Fruit fly (Drosophila melanogaster): ENCODE results near the gene alpha4GT1.

Gene alpha4GT1

DNA sequence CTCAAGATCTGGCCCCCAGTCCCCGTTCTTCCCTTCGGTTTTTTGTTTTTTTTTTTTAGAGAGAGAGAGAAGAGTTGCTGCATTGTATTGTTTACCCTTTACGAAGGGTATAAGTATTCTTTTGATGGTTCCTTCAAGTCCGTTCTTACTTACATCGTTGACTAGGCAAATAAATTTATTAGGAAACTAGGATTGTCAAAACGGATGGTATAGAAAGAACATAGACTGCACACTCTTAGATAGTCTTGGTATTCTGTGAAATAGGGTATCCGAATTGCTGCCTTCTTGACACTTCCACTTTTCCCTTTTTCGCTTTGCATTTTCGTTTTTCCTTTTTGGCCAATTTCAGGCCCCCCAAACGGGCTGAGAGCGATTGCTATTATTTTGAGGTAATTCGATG, 11.5 kb downstream of the alpha4GT1 start (continued):
- TF ChIP-seq CG32006 (GFP tag; optimal IDR thresholded peaks at IDR 0.05) (peak; percentile 47), lz (GFP tag; optimal IDR thresholded peaks at IDR 0.05) (peak; percentile 85), CG3032 (tag; optimal IDR thresholded peaks at IDR 0.05) (peak; percentile 73), Sox15 (GFP tag; optimal IDR thresholded peaks at IDR 0.05) (peak; percentile 76), CG11902 (GFP tag; optimal IDR thresholded peaks at IDR 0.05) (peak; percentile 77), Ets96B (tag; optimal IDR thresholded peaks at IDR 0.05) (peak; percentile 76), Gug (GFP tag; IDR thresholded peaks at IDR 0.05) (no peak), CG6854 (GFP tag; optimal IDR thresholded peaks at IDR 0.05) (peak; percentile 63), ss (GFP tag; optimal IDR thresholded peaks at IDR 0.05) (peak; percentile 45 to 80), CG6808 (GFP tag; optimal IDR thresholded peaks at IDR 0.05) (peak; percentile 53), Hr4 (GFP tag; optimal IDR thresholded peaks at IDR 0.05) (peak; percentile 1), Hr39 (GFP tag; optimal IDR thresholded peaks at IDR 0.05) (peak; percentile 90), Eip93F (GFP tag; optimal IDR thresholded peaks at IDR 0.05) (peak; percentile 50), topi (GFP tag; optimal IDR thresholded peaks at IDR 0.05) (peak; percentile 88), CG31627 (GFP tag; optimal IDR thresholded peaks at IDR 0.05) (peak; percentile 91), Hr38 (GFP tag; optimal IDR thresholded peaks at IDR 0.05) (no peak), CG6276 (GFP tag; optimal IDR thresholded peaks at IDR 0.05) (no peak), spab (GFP tag; optimal IDR thresholded peaks at IDR 0.05) (peak; percentile 61), net (GFP tag; optimal IDR thresholded peaks at IDR 0.05) (peak; percentile 74), Sox102F (GFP tag; optimal IDR thresholded peaks at IDR 0.05) (peak; percentile 85), OdsH (GFP tag; optimal IDR thresholded peaks at IDR 0.05) (peak; percentile 77), CG8632 (GFP tag; optimal IDR thresholded peaks at IDR 0.05) (peak; percentile 79)

DNA sequence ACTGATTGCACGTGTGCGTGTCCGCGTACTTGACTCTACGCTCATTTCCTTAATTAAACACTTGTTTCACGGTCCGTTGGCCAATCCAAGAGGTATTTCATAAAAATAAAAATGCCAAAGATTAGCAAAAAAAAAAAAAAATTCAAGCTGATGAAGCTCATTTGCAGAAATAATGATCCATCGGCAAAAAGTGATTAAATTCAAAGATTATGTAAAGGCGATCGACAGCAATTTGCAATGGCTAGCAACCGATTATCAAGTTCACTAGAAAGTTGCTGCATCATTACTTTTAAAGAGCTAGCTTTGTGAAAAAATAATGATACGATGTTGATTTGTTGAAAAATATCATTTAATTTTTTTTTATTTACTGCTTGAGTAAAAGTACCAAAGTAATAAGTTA, 13.5 kb downstream of the alpha4GT1 start:
- TF ChIP-seq ss (GFP tag; optimal IDR thresholded peaks at IDR 0.05) (no peak), fkh (GFP tag; optimal IDR thresholded peaks at IDR 0.05) (no peak), CG8632 (GFP tag; optimal IDR thresholded peaks at IDR 0.05) (no peak), Gug (GFP tag; IDR thresholded peaks at IDR 0.05) (no peak), CG11762 (GFP tag; optimal IDR thresholded peaks at IDR 0.05; ENCODE audit: insufficient read depth) (no peak), spab (GFP tag; optimal IDR thresholded peaks at IDR 0.05) (no peak), salr (GFP tag; optimal IDR thresholded peaks at IDR 0.05) (no peak), dac (GFP tag; optimal IDR thresholded peaks at IDR 0.05) (no peak), CG16779 (tag; optimal IDR thresholded peaks at IDR 0.05) (no peak), CG6163 (GFP tag; IDR thresholded peaks at IDR 0.05) (no peak)

DNA sequence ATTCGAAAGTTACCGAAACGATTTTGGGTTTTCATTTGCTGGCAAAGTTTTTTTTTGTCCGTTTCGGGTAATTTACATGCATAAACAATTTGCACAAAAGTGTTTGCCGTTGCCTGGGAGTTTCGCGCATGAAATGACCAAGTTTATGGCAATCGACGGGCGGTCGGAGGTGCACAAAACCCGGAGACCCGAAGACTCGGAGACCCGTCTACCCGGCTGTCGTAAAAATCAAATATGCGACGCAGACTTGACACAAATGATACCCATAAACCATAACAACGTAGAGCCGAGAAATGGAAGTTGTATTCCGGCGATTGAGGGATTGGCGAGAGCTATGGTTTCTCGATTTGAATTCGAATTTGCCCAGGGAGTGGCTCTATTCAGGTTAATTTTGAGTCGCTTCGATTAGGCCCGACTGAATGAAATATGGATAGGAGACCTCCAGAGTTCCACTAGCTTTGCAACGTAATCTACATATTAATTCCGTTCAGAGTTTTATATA, 16.0 kb downstream of the alpha4GT1 start:
- TF ChIP-seq CG6163 (GFP tag; IDR thresholded peaks at IDR 0.05) (no peak), ss (GFP tag; optimal IDR thresholded peaks at IDR 0.05) (no peak), CG11294 (GFP tag; IDR thresholded peaks at IDR 0.05) (no peak), CG3032 (tag; optimal IDR thresholded peaks at IDR 0.05) (no peak), Sox15 (GFP tag; optimal IDR thresholded peaks at IDR 0.05) (no peak), CG8119 (GFP tag; IDR thresholded peaks at IDR 0.05) (no peak)

DNA sequence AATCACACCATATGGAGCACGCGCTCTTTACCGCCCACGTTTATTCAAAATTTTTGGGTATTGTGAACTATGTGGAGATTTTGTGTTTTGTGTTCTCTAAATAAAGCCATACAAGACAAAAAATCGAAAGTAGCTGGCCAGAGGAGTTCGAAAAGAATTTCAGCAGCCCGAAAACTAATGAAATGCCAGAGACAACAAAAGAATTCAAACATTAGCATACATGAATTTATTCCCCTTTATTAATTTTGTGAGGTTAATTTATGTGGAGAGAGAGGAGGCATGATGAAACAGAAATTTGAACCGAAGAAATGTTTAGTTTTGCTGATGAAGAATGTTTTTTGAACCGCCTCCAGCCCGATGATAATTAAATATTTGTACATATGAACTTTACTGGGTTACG, 16.7 kb downstream of the alpha4GT1 start:
- TF ChIP-seq svp (GFP tag) (no peak), CG11294 (GFP tag; IDR thresholded peaks at IDR 0.05) (no peak), CG6276 (GFP tag; optimal IDR thresholded peaks at IDR 0.05) (no peak), CG8632 (GFP tag; optimal IDR thresholded peaks at IDR 0.05) (no peak), CG11762 (GFP tag; optimal IDR thresholded peaks at IDR 0.05; ENCODE audit: insufficient read depth) (no peak), dac (GFP tag; optimal IDR thresholded peaks at IDR 0.05) (no peak), CG1621 (tag; optimal IDR thresholded peaks at IDR 0.05) (no peak)

DNA sequence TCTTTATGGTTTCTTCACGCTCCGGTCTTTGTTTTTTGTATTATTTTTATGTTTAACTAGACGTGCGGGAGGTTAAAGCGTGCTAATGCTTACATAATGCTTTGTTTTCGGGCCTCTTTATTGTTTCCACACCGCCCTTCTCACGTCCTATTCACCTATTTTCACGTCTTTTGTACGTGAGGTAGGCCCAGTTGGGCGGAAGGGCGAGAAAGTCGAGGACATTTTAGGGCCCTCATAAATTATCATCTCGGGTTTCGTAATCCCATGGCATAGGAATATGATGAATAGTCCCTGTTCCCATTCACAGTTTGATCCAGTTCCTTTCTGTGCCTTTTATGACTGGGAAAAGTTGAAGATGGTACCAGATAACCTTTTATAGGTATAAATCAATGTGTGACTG, 17.5 kb downstream of the alpha4GT1 start:
- TF ChIP-seq Lpt (GFP tag; optimal IDR thresholded peaks at IDR 0.05) (no peak), svp (GFP tag) (no peak), Hr38 (GFP tag; optimal IDR thresholded peaks at IDR 0.05) (no peak), lz (GFP tag; optimal IDR thresholded peaks at IDR 0.05) (no peak), pdm3 (GFP tag; optimal IDR thresholded peaks at IDR 0.05) (no peak), Eip75B (GFP tag; optimal IDR thresholded peaks at IDR 0.05) (no peak), CG10631 (GFP tag; optimal IDR thresholded peaks at IDR 0.05) (no peak), CG7368 (GFP tag; optimal IDR thresholded peaks at IDR 0.05) (no peak)

Measured in whole organism, prepupa.